Fruit fly (Drosophila melanogaster) whole organism: ENCODE results near the gene Mcm2.

Experiments
- EcR ChIP-seq, 2 experiments: fragments of >200 bp; optimal IDR thresholded peaks; 2 replicates each; lab custom pipeline; 2017; ENCODE audit warnings: missing biosample characterization in 2 of 2, missing genetic modification characterization in 2 of 2, missing genetic modification reagents in 2 of 2
- psq ChIP-seq: fragments of >200 bp; optimal IDR thresholded peaks from 2 replicates; lab custom pipeline; 2017

dm6 chr3R:8227344-8227743 lies 37.4 kb upstream of the Mcm2 start:
- TF ChIP-seq EcR (GFP tag; optimal IDR thresholded peaks at IDR 0.05; lab: Kevin White, UChicago) (no peak), psq (lab: Kevin White, UChicago) (no peak)
